Fruit fly (Drosophila melanogaster) whole organism, prepupa: ENCODE measurements around the gene shd.

Source experiments
- CG10631 ChIP-seq: fragments of 200-800 bp; sonication (Bioruptor generic); optimal IDR thresholded peaks from 2 replicates; lab custom pipeline; 2016; ENCODE audit warnings: missing biosample characterization, missing genetic modification characterization
- CG10669 ChIP-seq: fragments of 200-800 bp; sonication (Bioruptor generic); optimal IDR thresholded peaks from 3 replicates; lab custom pipeline; 2018; ENCODE audit warnings: missing biosample characterization, mild to moderate bottlenecking, missing genetic modification characterization, moderate library complexity
- CG11294 ChIP-seq: fragments of 200-800 bp; sonication (Bioruptor generic); IDR thresholded peaks from 2 replicates; pipeline ENCODE4 v1.3.6; 2022; ENCODE audit warnings: missing biosample characterization, missing genetic modification characterization
- CG11762 ChIP-seq: fragments of 200-800 bp; sonication (Bioruptor generic); optimal IDR thresholded peaks from 3 replicates; lab custom pipeline; 2016; ENCODE audit warnings: missing biosample characterization, missing genetic modification characterization; ENCODE audit not compliant: insufficient read depth
- CG15336 ChIP-seq: fragments of 200-800 bp; sonication (Bioruptor generic); IDR thresholded peaks from 2 replicates; pipeline ENCODE4 v1.3.6; 2022; ENCODE audit warnings: missing biosample characterization, missing genetic modification characterization
- CG1621 ChIP-seq: fragments of 200-800 bp; sonication (Bioruptor generic); optimal IDR thresholded peaks from 3 replicates; lab custom pipeline; 2018; ENCODE audit warnings: missing biosample characterization, mild to moderate bottlenecking, missing genetic modification characterization
- CG16779 ChIP-seq: fragments of 200-800 bp; sonication (Bioruptor generic); optimal IDR thresholded peaks from 3 replicates; lab custom pipeline; 2017; ENCODE audit warnings: missing biosample characterization, mild to moderate bottlenecking, missing genetic modification characterization
- CG3032 ChIP-seq: fragments of 200-800 bp; optimal IDR thresholded peaks from 2 replicates; lab custom pipeline; 2019; ENCODE audit warnings: missing biosample characterization, mild to moderate bottlenecking, missing genetic modification characterization, moderate library complexity
- CG32006 ChIP-seq: fragments of 200-800 bp; sonication (Bioruptor generic); optimal IDR thresholded peaks from 3 replicates; lab custom pipeline; 2017; ENCODE audit warnings: missing biosample characterization, mild to moderate bottlenecking, missing genetic modification characterization
- CG34406 ChIP-seq: fragments of 200-800 bp; sonication (Bioruptor generic); optimal IDR thresholded peaks from 3 replicates; lab custom pipeline; 2016; ENCODE audit warnings: missing biosample characterization, missing genetic modification characterization
- CG3919 ChIP-seq: fragments of 200-800 bp; sonication (Bioruptor generic); optimal IDR thresholded peaks from 3 replicates; lab custom pipeline; 2016; ENCODE audit warnings: missing biosample characterization, missing genetic modification characterization
- CG4318 ChIP-seq: fragments of 200-800 bp; sonication (Bioruptor generic); optimal IDR thresholded peaks from 3 replicates; lab custom pipeline; 2017; ENCODE audit warnings: missing biosample characterization, mild to moderate bottlenecking, missing genetic modification characterization
- CG6792 ChIP-seq: fragments of 200-800 bp; sonication (Bioruptor generic); optimal IDR thresholded peaks from 3 replicates; lab custom pipeline; 2016; ENCODE audit warnings: missing biosample characterization, missing genetic modification characterization
- CG6808 ChIP-seq: fragments of 200-800 bp; sonication (Bioruptor generic); optimal IDR thresholded peaks from 3 replicates; lab custom pipeline; 2017; ENCODE audit warnings: missing biosample characterization, missing genetic modification characterization, mild to moderate bottlenecking, moderate library complexity, missing genetic modification reagents
- CG6854 ChIP-seq: fragments of 200-800 bp; sonication (Bioruptor generic); optimal IDR thresholded peaks from 2 replicates; lab custom pipeline; 2017; ENCODE audit warnings: missing biosample characterization, mild to moderate bottlenecking, missing genetic modification characterization
- CG7368 ChIP-seq: fragments of 200-800 bp; sonication (Bioruptor generic); optimal IDR thresholded peaks from 3 replicates; lab custom pipeline; 2016; ENCODE audit warnings: missing biosample characterization, missing genetic modification characterization
- CG8319 ChIP-seq: fragments of 200-800 bp; sonication (Bioruptor generic); optimal IDR thresholded peaks from 3 replicates; lab custom pipeline; 2016; ENCODE audit warnings: missing biosample characterization, missing genetic modification characterization
- CG8632 ChIP-seq: fragments of 200-800 bp; sonication (Bioruptor generic); optimal IDR thresholded peaks from 3 replicates; lab custom pipeline; 2016; ENCODE audit warnings: missing biosample characterization, missing genetic modification characterization
- Eip75B ChIP-seq: fragments of 200-800 bp; sonication (Bioruptor generic); optimal IDR thresholded peaks from 3 replicates; lab custom pipeline; 2016; ENCODE audit warnings: missing biosample characterization, missing genetic modification characterization
- Eip78C ChIP-seq: fragments of 200-800 bp; sonication (Bioruptor generic); peaks from one replicate; lab custom pipeline; 2016; ENCODE audit warnings: missing biosample characterization, missing genetic modification characterization
- Eip93F ChIP-seq: fragments of 200-800 bp; sonication (Bioruptor generic); optimal IDR thresholded peaks from 2 replicates; lab custom pipeline; 2016; ENCODE audit warnings: missing biosample characterization, mild to moderate bottlenecking, missing genetic modification characterization
- Ets21C ChIP-seq: fragments of 200-800 bp; sonication (Bioruptor generic); optimal IDR thresholded peaks from 3 replicates; lab custom pipeline; 2016; ENCODE audit warnings: missing biosample characterization, missing genetic modification characterization
- Ets96B ChIP-seq: fragments of 200-800 bp; optimal IDR thresholded peaks from 2 replicates; lab custom pipeline; 2019; ENCODE audit warnings: missing biosample characterization, mild to moderate bottlenecking, missing genetic modification characterization, moderate library complexity
- Gug ChIP-seq: fragments of 200-800 bp; sonication (Bioruptor generic); IDR thresholded peaks from 2 replicates; pipeline ENCODE4 v1.3.6; 2022; ENCODE audit warnings: missing biosample characterization, missing genetic modification characterization
- Hr38 ChIP-seq: sonication (Bioruptor generic); optimal IDR thresholded peaks from 2 replicates; lab custom pipeline; 2016; ENCODE audit warnings: missing biosample characterization, missing genetic modification characterization
- Hr4 ChIP-seq: fragments of 200-800 bp; sonication (Bioruptor generic); optimal IDR thresholded peaks from 3 replicates; lab custom pipeline; 2016; ENCODE audit warnings: missing biosample characterization, missing genetic modification characterization
- Lpt ChIP-seq: fragments of 200-800 bp; sonication (Bioruptor generic); optimal IDR thresholded peaks from 3 replicates; lab custom pipeline; 2016; ENCODE audit warnings: missing biosample characterization, missing genetic modification characterization
- Met ChIP-seq: fragments of 200-800 bp; sonication (Bioruptor generic); optimal IDR thresholded peaks from 3 replicates; lab custom pipeline; 2016; ENCODE audit warnings: missing biosample characterization, missing genetic modification characterization
- OdsH ChIP-seq: fragments of 200-800 bp; sonication (Bioruptor generic); optimal IDR thresholded peaks from 3 replicates; lab custom pipeline; 2016; ENCODE audit warnings: missing biosample characterization, missing genetic modification characterization
- Smox ChIP-seq: fragments of 200-800 bp; sonication (Bioruptor generic); optimal IDR thresholded peaks from 3 replicates; lab custom pipeline; 2016; ENCODE audit warnings: missing biosample characterization, missing genetic modification characterization
- Sox102F ChIP-seq: fragments of 200-800 bp; sonication (Bioruptor generic); optimal IDR thresholded peaks from 2 replicates; lab custom pipeline; 2016; ENCODE audit warnings: missing biosample characterization, mild to moderate bottlenecking, missing genetic modification characterization
- Sox14 ChIP-seq: fragments of 200-800 bp; sonication (Bioruptor generic); optimal IDR thresholded peaks from 3 replicates; lab custom pipeline; 2016; ENCODE audit warnings: missing biosample characterization, missing genetic modification characterization
- Sox15 ChIP-seq: fragments of 200-800 bp; sonication (Bioruptor generic); optimal IDR thresholded peaks from 3 replicates; lab custom pipeline; 2016; ENCODE audit warnings: missing biosample characterization, missing genetic modification characterization
- achi ChIP-seq: fragments of 200-800 bp; sonication (Bioruptor generic); optimal IDR thresholded peaks from 3 replicates; lab custom pipeline; 2016; ENCODE audit warnings: missing biosample characterization, missing genetic modification characterization
- cyc ChIP-seq: fragments of 200-800 bp; sonication (Bioruptor generic); optimal IDR thresholded peaks from 3 replicates; lab custom pipeline; 2016; ENCODE audit warnings: missing biosample characterization, missing genetic modification characterization
- dac ChIP-seq: fragments of 200-800 bp; sonication (Bioruptor generic); optimal IDR thresholded peaks from 2 replicates; lab custom pipeline; 2017; ENCODE audit warnings: missing biosample characterization, mild to moderate bottlenecking, missing genetic modification characterization
- dsx ChIP-seq: fragments of 200-800 bp; optimal IDR thresholded peaks from 3 replicates; lab custom pipeline; 2019; ENCODE audit warnings: missing biosample characterization, mild to moderate bottlenecking, missing genetic modification characterization, moderate library complexity; ENCODE audit not compliant: poor library complexity, severe bottlenecking
- eg ChIP-seq: fragments of 200-800 bp; sonication (Bioruptor generic); IDR thresholded peaks from 3 replicates; pipeline ENCODE4 v1.3.6; 2022; ENCODE audit warnings: missing biosample characterization, missing genetic modification characterization
- esn ChIP-seq: fragments of 200-800 bp; sonication (Bioruptor generic); optimal IDR thresholded peaks from 2 replicates; lab custom pipeline; 2016; ENCODE audit warnings: missing biosample characterization, mild to moderate bottlenecking, missing genetic modification characterization, moderate library complexity
- fd85E ChIP-seq: fragments of 200-800 bp; sonication (Bioruptor generic); optimal IDR thresholded peaks from 3 replicates; lab custom pipeline; 2016; ENCODE audit warnings: missing biosample characterization, missing genetic modification characterization
- fkh ChIP-seq: fragments of 200-800 bp; sonication (Bioruptor generic); optimal IDR thresholded peaks from 3 replicates; lab custom pipeline; 2017; ENCODE audit warnings: missing biosample characterization, mild to moderate bottlenecking, missing genetic modification characterization, moderate library complexity
- lz ChIP-seq: fragments of 200-800 bp; sonication (Bioruptor generic); optimal IDR thresholded peaks from 3 replicates; lab custom pipeline; 2016; ENCODE audit warnings: missing biosample characterization, missing genetic modification characterization
- net ChIP-seq: fragments of 200-800 bp; sonication (Bioruptor generic); optimal IDR thresholded peaks from 3 replicates; lab custom pipeline; 2016; ENCODE audit warnings: missing biosample characterization, missing genetic modification characterization
- salr ChIP-seq, 2 experiments: fragments of 200-800 bp; sonication (Bioruptor generic); optimal IDR thresholded peaks; 3 replicates each; lab custom pipeline; 2016 to 2018; ENCODE audit warnings: missing biosample characterization in 2 of 2, missing genetic modification characterization in 2 of 2, mild to moderate bottlenecking in 1 of 2
- spab ChIP-seq: fragments of 200-800 bp; sonication (Bioruptor generic); optimal IDR thresholded peaks from 2 replicates; lab custom pipeline; 2017; ENCODE audit warnings: missing biosample characterization, mild to moderate bottlenecking, missing genetic modification characterization, missing genetic modification reagents
- ss ChIP-seq, 2 experiments: fragments of 200-800 bp; sonication (Bioruptor generic); optimal IDR thresholded peaks; 2 replicates in 1 of 2; 3 replicates in 1 of 2; lab custom pipeline; 2017 to 2018; ENCODE audit warnings: mild to moderate bottlenecking in 2 of 2, missing biosample characterization in 2 of 2, missing genetic modification characterization in 2 of 2, moderate library complexity in 1 of 2
- topi ChIP-seq: fragments of 200-800 bp; sonication (Bioruptor generic); optimal IDR thresholded peaks from 3 replicates; lab custom pipeline; 2016; ENCODE audit warnings: missing biosample characterization, missing genetic modification characterization

shd gene

DNA sequence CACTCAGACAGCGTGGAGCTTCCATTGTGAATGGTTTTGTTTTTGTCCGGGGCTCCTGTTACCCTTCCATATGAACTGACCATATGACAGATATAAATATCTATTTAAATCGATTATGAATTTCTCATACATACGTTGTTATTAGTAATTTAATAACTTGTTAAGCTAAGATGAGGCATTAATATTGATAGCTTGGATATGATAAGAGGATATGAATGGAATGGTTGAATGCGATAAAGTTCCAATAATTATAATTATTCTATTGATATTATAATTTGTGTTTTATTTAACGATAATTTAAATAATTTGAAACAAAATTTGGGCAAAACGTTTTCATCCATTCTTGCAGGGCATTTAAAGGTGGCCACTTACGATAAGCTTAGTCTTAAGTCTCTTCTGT lies 3.8 kb upstream of the shd start (continued):
- TF ChIP-seq CG6808 (GFP tag; lab: Kevin White, UChicago), result peak; percentile 58
- TF ChIP-seq CG7368, result no peak
- peak; percentile 40 for TF ChIP-seq CG34406 (GFP tag; lab: Kevin White, UChicago)
- peak; percentile 65 for TF ChIP-seq CG10669 (GFP tag; lab: Kevin White, UChicago)
- no peak for TF ChIP-seq fd85E
- peak; percentile 61 for TF ChIP-seq CG32006
- peak; percentile 64 for TF ChIP-seq Met (GFP tag; lab: Kevin White, UChicago)
- peak; percentile 23 for TF ChIP-seq cyc
- peak; percentile 4 for TF ChIP-seq Eip93F (GFP tag; lab: Kevin White, UChicago)
- peak; percentile 22 for TF ChIP-seq Sox14 (GFP tag; lab: Kevin White, UChicago)
- TF ChIP-seq Ets21C (GFP tag; lab: Kevin White, UChicago), result peak; percentile 11
- TF ChIP-seq, all 60 proteins: peak for 40

- TF ChIP-seq spab (GFP tag; lab: Kevin White, UChicago), result peak; percentile 4
- TF ChIP-seq CG11294 (GFP tag; lab: Robert Waterston, UW), result no peak
- peak; percentile 17 for TF ChIP-seq OdsH
- TF ChIP-seq CG15336 (GFP tag; lab: Robert Waterston, UW), result no peak
- TF ChIP-seq CG7368, result no peak
- no peak for TF ChIP-seq CG8319 (GFP tag; lab: Kevin White, UChicago)
- TF ChIP-seq Hr4 (GFP tag; lab: Kevin White, UChicago), result no peak
- peak; percentile 1 for TF ChIP-seq CG3919
- no peak for TF ChIP-seq CG16779 (tag; lab: Kevin White, UChicago)
- TF ChIP-seq achi (GFP tag; lab: Kevin White, UChicago), result peak; percentile 31
- peak; percentile 43 for TF ChIP-seq CG10631 (GFP tag; lab: Kevin White, UChicago)
- TF ChIP-seq Lpt (GFP tag; lab: Kevin White, UChicago), result no peak
- no peak for TF ChIP-seq Sox15
- no peak for TF ChIP-seq fkh (GFP tag; lab: Kevin White, UChicago)
- peak; percentile 4 for TF ChIP-seq lz (GFP tag; lab: Kevin White, UChicago)
- no peak for TF ChIP-seq Hr38
- TF ChIP-seq CG6808 (GFP tag; lab: Kevin White, UChicago), result no peak
- no peak for TF ChIP-seq dac
- no peak for TF ChIP-seq net (GFP tag; lab: Kevin White, UChicago)
- TF ChIP-seq CG6854 (GFP tag; lab: Kevin White, UChicago), result peak; percentile 1
- TF ChIP-seq esn (GFP tag; lab: Kevin White, UChicago), result peak; percentile 52
- no peak for TF ChIP-seq Sox102F (GFP tag; lab: Kevin White, UChicago)
- no peak for TF ChIP-seq CG1621
- no peak for TF ChIP-seq Eip75B (GFP tag; lab: Kevin White, UChicago)
- TF ChIP-seq dsx (GFP tag; lab: Kevin White, UChicago), result peak; percentile 98
- peak; percentile 3 for TF ChIP-seq CG4318 (GFP tag; lab: Kevin White, UChicago)
- TF ChIP-seq topi (GFP tag; lab: Kevin White, UChicago), result peak; percentile 5
- peak; percentile 54 for TF ChIP-seq Eip78C (GFP tag; lab: Kevin White, UChicago)
- TF ChIP-seq CG11762 (GFP tag; lab: Kevin White, UChicago), result no peak
- TF ChIP-seq salr (GFP tag; optimal IDR thresholded peaks at IDR 0.05; lab: Kevin White, UChicago), result peak in 1 of 2 experiments; percentile 42
- peak; percentile 60 for TF ChIP-seq CG8632
- peak; percentile 45 for TF ChIP-seq CG32006
- TF ChIP-seq Sox14 (GFP tag; lab: Kevin White, UChicago), result peak; percentile 24
- no peak for TF ChIP-seq eg (GFP tag; lab: Robert Waterston, UW)
- no peak for TF ChIP-seq CG6792 (GFP tag; lab: Kevin White, UChicago)
- TF ChIP-seq ss (GFP tag; optimal IDR thresholded peaks at IDR 0.05; lab: Kevin White, UChicago), result peak; percentile 46 to 80
- TF ChIP-seq Ets96B, result peak; percentile 41
- no peak for TF ChIP-seq Gug (GFP tag; lab: Robert Waterston, UW)
- TF ChIP-seq CG3032 (tag; lab: Kevin White, UChicago), result peak; percentile 68
- TF ChIP-seq Eip93F (GFP tag; lab: Kevin White, UChicago), result no peak
- TF ChIP-seq CG10669 (GFP tag; lab: Kevin White, UChicago), result no peak
- no peak for TF ChIP-seq Smox (GFP tag; lab: Kevin White, UChicago)
Measured at dm6 chr3L:14611406-14612335, 2.6 kb upstream of the shd start.
